Worm (Caenorhabditis elegans) whole organism, L2 larva: ENCODE measurements around the gene hum-10.

Experiments used
- C34F6.9 ChIP-seq: fragments of 150-350 bp; optimal IDR thresholded peaks from 2 replicates; lab custom pipeline; 2014; ENCODE audit warnings: missing biosample characterization, missing genetic modification characterization
- F13H6.1 ChIP-seq: sonication (generic microtip); optimal IDR thresholded peaks from 2 replicates; lab custom pipeline; 2016; ENCODE audit warnings: missing genetic modification characterization, missing compliant biosample characterization
- R02D3.7 ChIP-seq: fragments of 150-350 bp; optimal IDR thresholded peaks from 2 replicates; lab custom pipeline; 2014; ENCODE audit warnings: missing biosample characterization, missing genetic modification characterization
- Y55F3AM.14 ChIP-seq: fragments of 200-800 bp; sonication (Bioruptor generic); optimal IDR thresholded peaks from 2 replicates; lab custom pipeline; 2018; ENCODE audit warnings: mild to moderate bottlenecking, missing genetic modification characterization, missing compliant biosample characterization
- ZK546.5 ChIP-seq: sonication (generic microtip); optimal IDR thresholded peaks from 2 replicates; lab custom pipeline; 2017; ENCODE audit warnings: missing biosample characterization, missing genetic modification characterization
- alr-1 ChIP-seq: fragments of 150-350 bp; optimal IDR thresholded peaks from 2 replicates; lab custom pipeline; 2014; ENCODE audit warnings: missing biosample characterization, missing genetic modification characterization
- aly-2 ChIP-seq: fragments of 150-350 bp; optimal IDR thresholded peaks from 2 replicates; lab custom pipeline; 2014; ENCODE audit warnings: missing biosample characterization, missing genetic modification characterization
- ama-1 ChIP-seq: fragments of 150-350 bp; optimal IDR thresholded peaks from 2 replicates; lab custom pipeline; 2018; ENCODE audit warnings: inconsistent platforms
- blmp-1 ChIP-seq: sonication (generic microtip); optimal IDR thresholded peaks from 2 replicates; lab custom pipeline; 2017; ENCODE audit warnings: missing genetic modification characterization, mild to moderate bottlenecking, missing compliant biosample characterization, antibody characterized with exemption, moderate library complexity; ENCODE audit not compliant: insufficient read depth
- ceh-82 ChIP-seq: fragments of 150-350 bp; optimal IDR thresholded peaks from 2 replicates; lab custom pipeline; 2014; ENCODE audit warnings: missing biosample characterization, missing genetic modification characterization
- crh-2 ChIP-seq: sonication (generic microtip); optimal IDR thresholded peaks from 2 replicates; lab custom pipeline; 2017; ENCODE audit warnings: missing biosample characterization, missing genetic modification characterization
- dmd-4 ChIP-seq: sonication (generic microtip); optimal IDR thresholded peaks from 2 replicates; lab custom pipeline; 2017; ENCODE audit warnings: missing biosample characterization, missing genetic modification characterization
- egl-27 ChIP-seq: sonication (generic microtip); optimal IDR thresholded peaks from 3 replicates; lab custom pipeline; 2017; ENCODE audit warnings: missing biosample characterization, missing genetic modification reagents, missing genetic modification characterization
- elt-1 ChIP-seq: fragments of 150-350 bp; optimal IDR thresholded peaks from 2 replicates; lab custom pipeline; 2014; ENCODE audit warnings: missing biosample characterization, missing genetic modification characterization
- elt-3 ChIP-seq: sonication (generic microtip); optimal IDR thresholded peaks from 2 replicates; lab custom pipeline; 2017; ENCODE audit warnings: missing biosample characterization, missing genetic modification characterization
- fos-1 ChIP-seq: fragments of 150-350 bp; optimal IDR thresholded peaks from 2 replicates; lab custom pipeline; 2014; ENCODE audit warnings: missing biosample characterization, missing genetic modification characterization
- gmeb-1 ChIP-seq: fragments of 150-350 bp; optimal IDR thresholded peaks from 2 replicates; lab custom pipeline; 2014; ENCODE audit warnings: missing biosample characterization, missing genetic modification characterization
- lin-11 ChIP-seq: fragments of 150-350 bp; sonication (generic microtip); optimal IDR thresholded peaks from 2 replicates; lab custom pipeline; 2014; ENCODE audit warnings: missing biosample characterization, missing genetic modification characterization, inconsistent platforms, mixed read lengths
- lin-13 ChIP-seq: fragments of 150-350 bp; optimal IDR thresholded peaks from 2 replicates; lab custom pipeline; 2014; ENCODE audit warnings: missing biosample characterization, missing genetic modification reagents, missing genetic modification characterization
- lsy-2 ChIP-seq, 2 experiments: fragments of 150-350 bp in 1 of 2; sonication (generic microtip) in 1 of 2; optimal IDR thresholded peaks; 2 replicates each; lab custom pipeline; 2014 to 2017; ENCODE audit warnings: missing biosample characterization in 2 of 2, missing genetic modification characterization in 2 of 2
- mab-5 ChIP-seq: fragments of 150-350 bp; optimal IDR thresholded peaks from 2 replicates; lab custom pipeline; 2014; ENCODE audit warnings: missing biosample characterization, missing genetic modification characterization
- mbf-1 ChIP-seq: sonication (generic microtip); optimal IDR thresholded peaks from 2 replicates; lab custom pipeline; 2017; ENCODE audit warnings: missing biosample characterization, missing genetic modification characterization
- mdl-1 ChIP-seq, 2 experiments: fragments of 150-350 bp in 1 of 2; sonication (generic microtip) in 1 of 2; optimal IDR thresholded peaks; 2 replicates each; lab custom pipeline; 2017; ENCODE audit warnings: missing biosample characterization in 2 of 2, missing genetic modification characterization in 2 of 2
- nhr-10 ChIP-seq: sonication (generic microtip); optimal IDR thresholded peaks from 2 replicates; lab custom pipeline; 2017; ENCODE audit warnings: missing biosample characterization, missing genetic modification characterization
- nhr-11 ChIP-seq: fragments of 150-350 bp; optimal IDR thresholded peaks from 2 replicates; lab custom pipeline; 2014; ENCODE audit warnings: missing biosample characterization, missing genetic modification characterization
- nhr-12 ChIP-seq: fragments of 150-350 bp; optimal IDR thresholded peaks from 2 replicates; lab custom pipeline; 2014; ENCODE audit warnings: missing biosample characterization, missing genetic modification characterization
- nhr-129 ChIP-seq: fragments of 150-350 bp; optimal IDR thresholded peaks from 2 replicates; lab custom pipeline; 2014; ENCODE audit warnings: missing biosample characterization, missing genetic modification characterization
- nhr-23 ChIP-seq: fragments of 150-350 bp; optimal IDR thresholded peaks from 2 replicates; lab custom pipeline; 2014; ENCODE audit warnings: missing biosample characterization, missing genetic modification reagents, missing genetic modification characterization
- nhr-237 ChIP-seq: fragments of 150-350 bp; optimal IDR thresholded peaks from 2 replicates; lab custom pipeline; 2014; ENCODE audit warnings: missing biosample characterization, missing genetic modification characterization
- nhr-25 ChIP-seq: fragments of 150-350 bp; sonication (generic microtip); optimal IDR thresholded peaks from 3 replicates; lab custom pipeline; 2014; ENCODE audit warnings: missing biosample characterization, missing genetic modification characterization
- nhr-6 ChIP-seq: fragments of 150-350 bp; optimal IDR thresholded peaks from 2 replicates; lab custom pipeline; 2014; ENCODE audit warnings: missing biosample characterization, missing genetic modification characterization
- nhr-77 ChIP-seq: fragments of 150-350 bp; optimal IDR thresholded peaks from 2 replicates; lab custom pipeline; 2014; ENCODE audit warnings: missing biosample characterization, missing genetic modification characterization
- peb-1 ChIP-seq: fragments of 150-350 bp; optimal IDR thresholded peaks from 2 replicates; lab custom pipeline; 2014; ENCODE audit warnings: missing biosample characterization, missing genetic modification characterization
- sem-4 ChIP-seq: fragments of 150-350 bp; optimal IDR thresholded peaks from 2 replicates; lab custom pipeline; 2014; ENCODE audit warnings: missing biosample characterization, missing genetic modification reagents, missing genetic modification characterization
- skn-1 ChIP-seq: sonication (generic microtip); optimal IDR thresholded peaks from 2 replicates; lab custom pipeline; 2017; ENCODE audit warnings: missing biosample characterization, missing genetic modification characterization
- sma-3 ChIP-seq: sonication (generic microtip); optimal IDR thresholded peaks from 2 replicates; lab custom pipeline; 2016; ENCODE audit warnings: missing genetic modification reagents, missing genetic modification characterization, missing compliant biosample characterization
- sma-9 ChIP-seq, 2 experiments: fragments of 150-350 bp in 1 of 2; sonication (generic microtip) in 1 of 2; optimal IDR thresholded peaks; 2 replicates each; lab custom pipeline; 2014 to 2016; ENCODE audit warnings: missing genetic modification characterization in 2 of 2, mild to moderate bottlenecking in 1 of 2, missing biosample characterization in 1 of 2, missing compliant biosample characterization in 1 of 2, missing genetic modification reagents in 1 of 2, moderate library complexity in 1 of 2
- snpc-4 ChIP-seq: fragments of 150-350 bp; optimal IDR thresholded peaks from 2 replicates; lab custom pipeline; 2014; ENCODE audit warnings: missing biosample characterization, missing genetic modification characterization
- unc-55 ChIP-seq: fragments of 150-350 bp; sonication (generic microtip); optimal IDR thresholded peaks from 3 replicates; lab custom pipeline; 2014; ENCODE audit warnings: missing biosample characterization, missing genetic modification reagents, missing genetic modification characterization
- unc-62 ChIP-seq: fragments of 150-350 bp; optimal IDR thresholded peaks from 2 replicates; lab custom pipeline; 2014; ENCODE audit warnings: missing biosample characterization, missing genetic modification reagents, missing genetic modification characterization
- zag-1 ChIP-seq: fragments of 150-350 bp; optimal IDR thresholded peaks from 2 replicates; lab custom pipeline; 2014; ENCODE audit warnings: missing biosample characterization, missing genetic modification characterization
- ztf-1 ChIP-seq: fragments of 200-800 bp; sonication (Bioruptor generic); conservative IDR thresholded peaks from 2 replicates; pipeline ENCODE4 v1.3.6; 2022; ENCODE audit warnings: missing genetic modification characterization, missing compliant biosample characterization
- ztf-11 ChIP-seq: sonication (generic microtip); optimal IDR thresholded peaks from 2 replicates; lab custom pipeline; 2017; ENCODE audit warnings: missing biosample characterization, missing genetic modification characterization
- ztf-4 ChIP-seq: fragments of 150-350 bp; optimal IDR thresholded peaks from 2 replicates; lab custom pipeline; 2014; ENCODE audit warnings: missing biosample characterization, missing genetic modification characterization

hum-10 gene

DNA sequence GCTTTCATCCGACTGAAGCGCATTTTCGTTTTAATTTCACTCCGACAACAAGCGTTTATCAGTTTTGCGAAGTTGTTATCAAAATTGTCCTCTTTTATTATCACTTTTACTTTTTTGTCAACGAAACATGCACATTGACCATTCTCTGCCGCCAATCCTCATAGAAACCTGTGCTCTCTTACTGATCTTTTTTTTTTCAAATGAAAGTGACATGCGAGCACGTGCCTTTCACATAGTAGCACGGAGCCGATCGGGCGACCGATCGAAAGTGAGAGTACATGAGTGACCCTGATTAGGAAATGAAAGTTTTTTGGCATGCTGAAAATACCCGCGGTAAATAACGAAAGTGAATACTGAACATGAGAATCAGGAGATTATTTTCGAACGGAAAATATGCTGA, 12.0 kb upstream of the hum-10 start (continued):
- TF ChIP-seq zag-1 (tag; lab: Kevin White, UChicago) (no peak), gmeb-1 (tag; lab: Kevin White, UChicago) (peak; percentile 75), nhr-129 (no peak)
- TF ChIP-seq, all 48 proteins: peak for 9

DNA sequence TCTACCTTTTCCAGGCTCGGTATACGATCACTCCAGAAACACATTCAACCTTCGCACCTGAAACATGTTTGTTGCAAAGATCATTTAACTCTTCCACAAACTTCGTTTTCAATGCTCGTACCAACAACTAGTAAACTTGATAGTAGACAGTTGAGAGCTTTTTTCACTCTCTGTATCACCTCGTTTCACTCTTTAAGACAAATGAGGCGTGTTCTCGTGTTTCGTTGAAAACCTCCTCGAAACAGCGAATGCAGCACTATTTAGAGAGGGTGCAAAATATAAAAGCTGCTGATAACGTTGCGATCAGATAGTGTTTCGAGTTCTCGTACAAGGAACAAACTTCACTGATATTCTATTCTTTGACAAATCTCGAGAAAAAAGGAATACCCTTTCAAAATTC, 10.9 kb upstream of the hum-10 start, which contains the start of gene F43C9.1:
TSS of gene F43C9.1 (plus strand) at position 301 of the 400 bp plus-strand sequence.
- TF ChIP-seq egl-27 (tag; lab: Kevin White, UChicago) (no peak), ceh-82 (no peak), R02D3.7 (tag; lab: Kevin White, UChicago) (no peak), blmp-1 (tag; lab: Kevin White, UChicago) (no peak), Y55F3AM.14 (GFP tag; lab: Kevin White, UChicago) (no peak), elt-3 (tag; lab: Kevin White, UChicago) (no peak), mab-5 (tag; lab: Kevin White, UChicago) (no peak), lin-13 (GFP tag; lab: Kevin White, UChicago) (no peak), lin-11 (no peak), C34F6.9 (tag; lab: Kevin White, UChicago) (no peak), zag-1 (tag; lab: Kevin White, UChicago) (no peak), crh-2 (no peak), nhr-77 (tag; lab: Kevin White, UChicago) (no peak), nhr-23 (tag; lab: Kevin White, UChicago) (no peak), ztf-4 (tag; lab: Kevin White, UChicago) (no peak), mbf-1 (tag; lab: Kevin White, UChicago) (no peak)

DNA sequence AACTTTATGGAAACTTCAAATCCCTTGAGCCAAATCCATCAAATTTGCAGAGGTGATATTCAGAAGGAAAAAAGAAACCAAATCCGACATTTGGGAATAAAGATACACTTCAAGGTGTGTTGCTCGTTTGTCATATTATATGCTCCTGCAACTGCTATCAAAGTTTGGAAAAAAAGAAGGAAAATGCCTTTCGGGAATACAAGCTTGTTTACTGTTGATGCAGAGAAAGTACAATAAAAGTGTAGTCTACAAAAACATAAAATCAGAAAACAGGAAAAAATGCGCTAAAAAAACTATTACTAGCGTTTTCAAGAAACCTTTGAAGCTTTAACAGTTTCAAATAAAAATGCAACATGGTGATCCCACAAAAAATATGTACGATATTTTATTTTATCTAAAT, 8.5 kb upstream of the hum-10 start:
- TF ChIP-seq nhr-6 (no peak), nhr-23 (tag; lab: Kevin White, UChicago) (no peak), ztf-11 (tag; lab: Kevin White, UChicago) (no peak), nhr-237 (tag; lab: Kevin White, UChicago) (no peak), ztf-1 (no peak), peb-1 (tag; lab: Kevin White, UChicago) (no peak), aly-2 (tag; lab: Kevin White, UChicago) (no peak), sma-9 (GFP tag; optimal IDR thresholded peaks at IDR 0.05; lab: Kevin White, UChicago) (no peak), sma-9 (tag; optimal IDR thresholded peaks at IDR 0.05; lab: Kevin White, UChicago) (no peak), gmeb-1 (tag; lab: Kevin White, UChicago) (no peak)

DNA sequence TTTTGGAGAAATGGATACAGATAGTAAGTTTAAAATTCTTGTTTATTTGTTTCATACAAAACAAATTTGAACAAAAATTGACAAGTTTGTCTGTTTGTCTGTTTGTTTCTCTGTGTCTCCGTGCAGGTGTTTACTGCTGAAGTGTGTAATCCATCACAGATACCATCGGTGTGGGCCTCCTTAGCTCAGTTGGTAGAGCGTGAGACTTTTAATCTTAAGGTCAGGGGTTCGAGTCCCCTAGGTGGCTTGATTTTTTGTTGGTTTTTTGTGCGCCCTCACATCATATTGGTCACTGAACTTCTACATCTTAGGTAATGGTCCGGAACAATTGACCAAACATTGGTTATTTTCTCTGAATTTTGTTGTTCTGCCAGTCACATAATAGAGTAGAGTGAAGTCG, 6.9 kb upstream of the hum-10 start:
- TF ChIP-seq crh-2: no peak
- TF ChIP-seq ceh-82: no peak
- no peak for TF ChIP-seq nhr-12 (tag; lab: Kevin White, UChicago)
- no peak for TF ChIP-seq mbf-1 (tag; lab: Kevin White, UChicago)
- TF ChIP-seq alr-1 (tag; lab: Kevin White, UChicago): no peak
- peak; percentile 50 for TF ChIP-seq fos-1 (tag; lab: Kevin White, UChicago)
- peak; percentile 80 for TF ChIP-seq nhr-129
- no peak for TF ChIP-seq ZK546.5 (tag; lab: Kevin White, UChicago)
- peak; percentile 41 for TF ChIP-seq C34F6.9 (tag; lab: Kevin White, UChicago)
- no peak for TF ChIP-seq blmp-1 (tag; lab: Kevin White, UChicago)
- TF ChIP-seq nhr-11: no peak
- TF ChIP-seq ztf-11 (tag; lab: Kevin White, UChicago): no peak
- TF ChIP-seq sma-9 (GFP tag; optimal IDR thresholded peaks at IDR 0.05; lab: Kevin White, UChicago): peak; percentile 61
- no peak for TF ChIP-seq sma-9 (tag; optimal IDR thresholded peaks at IDR 0.05; lab: Kevin White, UChicago)
- TF ChIP-seq dmd-4 (tag; lab: Kevin White, UChicago): no peak
- TF ChIP-seq nhr-25 (tag; lab: Kevin White, UChicago): no peak
- peak; percentile 17 for TF ChIP-seq unc-55 (GFP tag; lab: Kevin White, UChicago)
- peak; percentile 32 for TF ChIP-seq F13H6.1
- no peak for TF ChIP-seq R02D3.7 (tag; lab: Kevin White, UChicago)
- TF ChIP-seq snpc-4 (tag; lab: Kevin White, UChicago): no peak
- no peak for TF ChIP-seq skn-1 (tag; lab: Kevin White, UChicago)
- no peak for TF ChIP-seq aly-2 (tag; lab: Kevin White, UChicago)
- TF ChIP-seq ama-1 (lab: Kevin White, UChicago): no peak
- TF ChIP-seq zag-1 (tag; lab: Kevin White, UChicago): no peak
- peak; percentile 12 for TF ChIP-seq sma-3
- no peak for TF ChIP-seq elt-1
- TF ChIP-seq lsy-2 (tag; optimal IDR thresholded peaks at IDR 0.05; lab: Kevin White, UChicago): peak in 1 of 2 experiments; percentile 17
- peak; percentile 11 for TF ChIP-seq gmeb-1 (tag; lab: Kevin White, UChicago)
- no peak for TF ChIP-seq peb-1 (tag; lab: Kevin White, UChicago)
- no peak for TF ChIP-seq nhr-77 (tag; lab: Kevin White, UChicago)
- TF ChIP-seq sem-4: no peak
- TF ChIP-seq ztf-4 (tag; lab: Kevin White, UChicago): no peak
- no peak for TF ChIP-seq mdl-1 (tag; optimal IDR thresholded peaks at IDR 0.05; lab: Kevin White, UChicago)
- no peak for TF ChIP-seq mab-5 (tag; lab: Kevin White, UChicago)
- TF ChIP-seq nhr-10 (tag; lab: Kevin White, UChicago): no peak
- no peak for TF ChIP-seq nhr-23 (tag; lab: Kevin White, UChicago)
- no peak for TF ChIP-seq nhr-6
- TF ChIP-seq unc-62 (GFP tag; lab: Kevin White, UChicago): no peak
- peak; percentile 29 for TF ChIP-seq lin-13 (GFP tag; lab: Kevin White, UChicago)
